Fruit fly (Drosophila melanogaster) Kc167 (cell line): Measurements from ENCODE around the gene bdwf.

Experiments
- Myc ChIP-seq: fragments of >200 bp; optimal IDR thresholded peaks from 2 replicates; lab custom pipeline; 2017; ENCODE audit warnings: missing external identifiers
- h ChIP-seq: fragments of >200 bp; optimal IDR thresholded peaks from 3 replicates; lab custom pipeline; 2018; ENCODE audit warnings: missing external identifiers

DNA sequence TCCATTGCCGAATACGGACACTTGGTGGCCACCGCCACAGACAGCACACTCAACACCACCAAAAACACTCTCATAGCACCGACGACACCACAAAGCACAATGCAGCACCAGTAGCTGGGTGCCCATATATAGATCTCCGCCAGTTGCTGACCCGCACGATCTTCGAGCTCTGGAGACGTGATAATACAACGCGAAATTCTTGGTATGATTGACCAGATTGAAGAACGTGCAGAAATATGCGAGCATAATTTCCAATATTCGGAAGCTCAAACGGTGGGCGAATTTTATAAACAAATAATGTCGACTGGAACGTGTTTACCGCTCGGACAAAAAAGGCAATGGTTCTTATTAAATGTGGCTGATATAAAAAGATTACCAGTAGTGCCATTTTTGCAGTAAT lies 7.0 kb downstream of the bdwf start, which contains the start of gene CG4009:
- TF ChIP-seq h (no peak), Myc (no peak)
